Worm (Caenorhabditis elegans) whole organism, L4 larva: ENCODE results near the gene acp-1.

ENCODE experiments used
- F10B5.3 ChIP-seq: sonication (generic microtip); optimal IDR thresholded peaks from 2 replicates; lab custom pipeline; 2016; ENCODE audit warnings: mild to moderate bottlenecking, missing genetic modification characterization, missing compliant biosample characterization
- F26F4.8 ChIP-seq: fragments of 200-800 bp; sonication (Bioruptor generic); conservative IDR thresholded peaks from 2 replicates; pipeline ENCODE4 v1.3.6; 2022; ENCODE audit warnings: missing genetic modification characterization, missing compliant biosample characterization
- F49E8.2 ChIP-seq: sonication (generic microtip); optimal IDR thresholded peaks from 2 replicates; lab custom pipeline; 2016; ENCODE audit warnings: missing compliant biosample characterization, mild to moderate bottlenecking, missing genetic modification characterization, borderline replicate concordance
- R02D3.7 ChIP-seq: fragments of 150-350 bp; sonication (generic microtip); optimal IDR thresholded peaks from 3 replicates; lab custom pipeline; 2014; ENCODE audit warnings: missing biosample characterization, missing genetic modification characterization
- T20F7.1 ChIP-seq: fragments of 200-800 bp; sonication (Bioruptor generic); optimal IDR thresholded peaks from 2 replicates; lab custom pipeline; 2018; ENCODE audit warnings: mild to moderate bottlenecking, missing genetic modification characterization, missing compliant biosample characterization
- Y105C5A.15 ChIP-seq: fragments of 200-800 bp; sonication (Bioruptor generic); IDR thresholded peaks from 2 replicates; pipeline ENCODE4 v1.3.6; 2022; ENCODE audit warnings: missing genetic modification characterization, missing compliant biosample characterization
- Y48G9A.11 ChIP-seq: fragments of 200-800 bp; sonication (Bioruptor generic); IDR thresholded peaks from 2 replicates; pipeline ENCODE4 v1.3.6; 2022; ENCODE audit warnings: missing genetic modification reagents, missing genetic modification characterization, missing compliant biosample characterization
- Y5F2A.4 ChIP-seq: fragments of 200-800 bp; sonication (Bioruptor generic); optimal IDR thresholded peaks from 2 replicates; lab custom pipeline; 2018; ENCODE audit warnings: mild to moderate bottlenecking, missing genetic modification characterization, missing compliant biosample characterization
- arid-1 ChIP-seq: fragments of 200-800 bp; sonication (Bioruptor generic); conservative IDR thresholded peaks from 2 replicates; pipeline ENCODE4 v1.3.6; 2022; ENCODE audit warnings: missing genetic modification reagents, missing genetic modification characterization, missing compliant biosample characterization
- cey-2 ChIP-seq: sonication (generic microtip); optimal IDR thresholded peaks from 3 replicates; lab custom pipeline; 2017; ENCODE audit warnings: missing genetic modification characterization, mild to moderate bottlenecking, missing compliant biosample characterization, antibody characterized with exemption, borderline replicate concordance; ENCODE audit not compliant: insufficient read depth
- ctbp-1 ChIP-seq: fragments of 200-800 bp; sonication (Bioruptor generic); IDR thresholded peaks from 2 replicates; pipeline ENCODE4 v1.3.6; 2022; ENCODE audit warnings: missing genetic modification reagents, missing genetic modification characterization, missing compliant biosample characterization
- daf-16 ChIP-seq, 3 experiments: sonication (generic microtip); optimal IDR thresholded peaks; 2 replicates each; lab custom pipeline; 2016 to 2017; ENCODE audit warnings: missing genetic modification characterization in 3 of 3, missing genetic modification reagents in 3 of 3, mild to moderate bottlenecking in 2 of 3, missing compliant biosample characterization in 2 of 3, missing biosample characterization in 1 of 3, moderate library complexity in 1 of 3
- dmd-6 ChIP-seq: fragments of 200-800 bp; sonication (Bioruptor generic); IDR thresholded peaks from 2 replicates; pipeline ENCODE4 v1.3.6; 2022; ENCODE audit warnings: missing genetic modification reagents, missing genetic modification characterization, missing compliant biosample characterization
- dmd-9 ChIP-seq: fragments of 200-800 bp; sonication (Bioruptor generic); IDR thresholded peaks from 2 replicates; pipeline ENCODE4 v1.3.6; 2022; ENCODE audit warnings: missing genetic modification reagents, missing genetic modification characterization, missing compliant biosample characterization
- duxl-1 ChIP-seq: sonication (generic microtip); optimal IDR thresholded peaks from 2 replicates; lab custom pipeline; 2016; ENCODE audit warnings: mild to moderate bottlenecking, missing genetic modification characterization, moderate library complexity, missing compliant biosample characterization; ENCODE audit not compliant: poor library complexity
- fkh-10 ChIP-seq: fragments of 150-350 bp; optimal IDR thresholded peaks from 2 replicates; lab custom pipeline; 2014; ENCODE audit warnings: missing biosample characterization, missing genetic modification reagents, missing genetic modification characterization
- hif-1 ChIP-seq, 2 experiments: sonication (generic microtip); optimal IDR thresholded peaks; 2 replicates each; lab custom pipeline; 2016 to 2017; ENCODE audit warnings: missing compliant biosample characterization in 2 of 2, missing genetic modification characterization in 2 of 2, missing genetic modification reagents in 2 of 2, missing genotype in 2 of 2, mild to moderate bottlenecking in 1 of 2
- hlh-30 ChIP-seq: sonication (generic microtip); optimal IDR thresholded peaks from 2 replicates; lab custom pipeline; 2017; ENCODE audit warnings: antibody characterized with exemption, mild to moderate bottlenecking, missing genetic modification characterization, missing compliant biosample characterization; ENCODE audit not compliant: insufficient read depth
- hmg-1.1 ChIP-seq: fragments of 200-800 bp; sonication (Bioruptor generic); IDR thresholded peaks from 2 replicates; pipeline ENCODE4 v1.3.6; 2022; ENCODE audit warnings: missing genetic modification reagents, missing genetic modification characterization, missing compliant biosample characterization
- lim-7 ChIP-seq: fragments of 200-800 bp; sonication (Bioruptor generic); IDR thresholded peaks from 2 replicates; pipeline ENCODE4 v1.3.6; 2022; ENCODE audit warnings: missing genetic modification characterization, missing compliant biosample characterization
- lin-38 ChIP-seq: fragments of 200-800 bp; sonication (Bioruptor generic); IDR thresholded peaks from 2 replicates; pipeline ENCODE4 v1.3.6; 2022; ENCODE audit warnings: missing genetic modification reagents, missing genetic modification characterization, missing compliant biosample characterization
- madf-5 ChIP-seq, 2 experiments: fragments of 200-800 bp; sonication (Bioruptor generic); IDR thresholded peaks; 2 replicates each; pipeline ENCODE4 v1.3.6; 2022; ENCODE audit warnings: missing compliant biosample characterization in 2 of 2, missing genetic modification characterization in 2 of 2
- mdt-29 ChIP-seq: fragments of 200-800 bp; sonication (Bioruptor generic); IDR thresholded peaks from 2 replicates; pipeline ENCODE4 v1.3.6; 2022; ENCODE audit warnings: missing genetic modification reagents, missing genetic modification characterization, missing compliant biosample characterization
- mes-2 ChIP-seq: sonication (generic microtip); optimal IDR thresholded peaks from 2 replicates; lab custom pipeline; 2016; ENCODE audit warnings: missing genotype, mild to moderate bottlenecking, missing genetic modification characterization, missing compliant biosample characterization; ENCODE audit not compliant: poor library complexity, severe bottlenecking
- mxl-2 ChIP-seq: fragments of 200-800 bp; sonication (Bioruptor generic); conservative IDR thresholded peaks from 2 replicates; pipeline ENCODE4 v1.3.6; 2022; ENCODE audit warnings: missing genetic modification reagents, missing genetic modification characterization, missing compliant biosample characterization
- mxl-3 ChIP-seq: fragments of 200-800 bp; sonication (Bioruptor generic); optimal IDR thresholded peaks from 2 replicates; lab custom pipeline; 2018; ENCODE audit warnings: mild to moderate bottlenecking, missing genetic modification characterization, missing compliant biosample characterization
- nhr-10 ChIP-seq: fragments of 150-350 bp; optimal IDR thresholded peaks from 2 replicates; lab custom pipeline; 2014; ENCODE audit warnings: missing biosample characterization, missing genetic modification characterization
- nhr-102 ChIP-seq: sonication (generic microtip); optimal IDR thresholded peaks from 2 replicates; lab custom pipeline; 2016; ENCODE audit warnings: mild to moderate bottlenecking, missing genetic modification characterization, moderate library complexity, missing compliant biosample characterization
- nhr-42 ChIP-seq: fragments of 200-800 bp; sonication (Bioruptor generic); IDR thresholded peaks from 2 replicates; pipeline ENCODE4 v1.3.6; 2022; ENCODE audit warnings: missing genetic modification characterization, missing compliant biosample characterization
- nhr-48 ChIP-seq: sonication (generic microtip); optimal IDR thresholded peaks from 2 replicates; lab custom pipeline; 2016; ENCODE audit warnings: mild to moderate bottlenecking, missing genetic modification characterization, missing compliant biosample characterization
- nhr-77 ChIP-seq: fragments of 150-350 bp; optimal IDR thresholded peaks from 2 replicates; lab custom pipeline; 2014; ENCODE audit warnings: missing biosample characterization, missing genetic modification characterization
- pha-4 ChIP-seq, 2 experiments: fragments of 150-350 bp in 1 of 2; fragments of 200-800 bp in 1 of 2; sonication (Bioruptor generic) in 1 of 2; IDR thresholded peaks in 1 of 2; optimal IDR thresholded peaks in 1 of 2; 2 replicates each; pipeline versions ENCODE4 v1.3.6 to Lab custom; 2014 to 2022; ENCODE audit warnings: missing genetic modification characterization in 2 of 2, missing genetic modification reagents in 2 of 2, missing biosample characterization in 1 of 2, missing compliant biosample characterization in 1 of 2
- rbr-2 ChIP-seq: sonication (generic microtip); optimal IDR thresholded peaks from 2 replicates; lab custom pipeline; 2016; ENCODE audit warnings: missing genotype, missing genetic modification characterization, missing compliant biosample characterization
- saeg-2 ChIP-seq: fragments of 200-800 bp; sonication (Bioruptor generic); IDR thresholded peaks from 2 replicates; pipeline ENCODE4 v1.3.6; 2022; ENCODE audit warnings: missing genetic modification reagents, missing genetic modification characterization, missing compliant biosample characterization
- snpc-1.2 ChIP-seq: fragments of 200-800 bp; sonication (Bioruptor generic); IDR thresholded peaks from 2 replicates; pipeline ENCODE4 v1.3.6; 2022; ENCODE audit warnings: missing genetic modification reagents, missing genetic modification characterization, missing compliant biosample characterization
- tag-97 ChIP-seq: fragments of 200-800 bp; sonication (Bioruptor generic); IDR thresholded peaks from 2 replicates; pipeline ENCODE4 v1.3.6; 2022; ENCODE audit warnings: missing genetic modification characterization, missing compliant biosample characterization
- unc-130 ChIP-seq: sonication (generic microtip); optimal IDR thresholded peaks from 2 replicates; lab custom pipeline; 2016; ENCODE audit warnings: missing genetic modification reagents, missing genetic modification characterization, missing compliant biosample characterization
- unc-62 ChIP-seq, 3 experiments: fragments of 150-350 bp in 1 of 3; sonication (generic microtip); optimal IDR thresholded peaks in 2 of 3; peaks in 1 of 3; 1 replicate in 1 of 3; 2 replicates in 2 of 3; lab custom pipeline; 2014 to 2017; ENCODE audit warnings: missing biosample characterization in 3 of 3, missing genetic modification characterization in 3 of 3, missing genetic modification reagents in 3 of 3, missing genotype in 1 of 3
- zfp-2 ChIP-seq: sonication (generic microtip); optimal IDR thresholded peaks from 2 replicates; lab custom pipeline; 2016; ENCODE audit warnings: mild to moderate bottlenecking, missing genetic modification characterization, missing compliant biosample characterization
- ztf-7 ChIP-seq: fragments of 150-350 bp; optimal IDR thresholded peaks from 2 replicates; lab custom pipeline; 2014; ENCODE audit warnings: missing biosample characterization, missing genetic modification characterization

Gene acp-1

DNA sequence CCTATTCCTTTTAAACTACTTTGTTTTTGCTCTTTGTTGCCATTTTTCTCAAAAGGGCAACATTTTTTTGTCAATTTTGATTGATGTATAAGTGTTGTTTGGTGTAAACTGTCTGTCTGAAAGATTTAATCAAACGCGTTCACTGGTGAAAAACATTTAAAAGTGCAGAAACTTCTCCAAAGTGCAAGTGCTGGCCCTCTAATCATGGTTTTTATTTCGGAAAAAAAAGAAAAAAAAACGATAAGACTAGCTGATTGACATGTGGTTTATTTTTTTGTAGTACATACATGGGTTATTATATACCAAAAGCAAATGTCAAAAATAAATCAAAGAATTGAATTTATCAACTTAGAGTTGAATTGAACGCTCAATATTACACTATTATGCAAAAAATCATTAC, 22.9 kb downstream of the acp-1 start, which contains the start of gene dhs-26 (continued):
- TF ChIP-seq arid-1 (GFP tag; lab: Robert Waterston, UW): no peak
- TF ChIP-seq duxl-1 (tag; lab: Kevin White, UChicago): no peak

DNA sequence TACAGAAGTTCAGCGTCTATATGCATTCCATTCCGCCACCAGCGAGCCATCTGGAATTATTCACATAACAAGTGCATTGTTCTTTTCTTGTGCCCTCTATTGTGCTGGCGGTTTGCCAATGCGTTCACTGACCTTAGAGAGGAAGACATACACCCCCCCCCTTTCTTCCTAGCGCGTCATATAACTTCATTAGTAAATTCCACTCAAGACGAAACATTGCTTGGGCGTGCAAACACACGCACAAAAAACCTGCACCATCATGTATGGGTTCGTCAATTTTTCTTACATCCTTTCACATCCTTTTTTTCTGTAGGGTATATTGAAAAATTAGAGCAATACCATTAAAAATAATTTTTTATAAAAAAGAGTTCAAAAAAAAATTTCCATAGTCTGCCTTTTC, 33.7 kb downstream of the acp-1 start, which contains the start of gene ZK816.1:
Gene ZK816.1 (plus strand): TSS at position 187 of the 400 bp plus-strand sequence.
- TF ChIP-seq F10B5.3 (tag; lab: Kevin White, UChicago) (no peak), mdt-29 (no peak), tag-97 (GFP tag; lab: Robert Waterston, UW) (no peak), daf-16 (GFP tag; optimal IDR thresholded peaks at IDR 0.05; lab: Kevin White, UChicago) (no peak), daf-16 (tag; optimal IDR thresholded peaks at IDR 0.05; lab: Kevin White, UChicago) (no peak), fkh-10 (GFP tag; lab: Kevin White, UChicago) (no peak), cey-2 (no peak), rbr-2 (tag; lab: Kevin White, UChicago) (no peak), F49E8.2 (tag; lab: Kevin White, UChicago) (no peak), unc-62 (GFP tag; optimal IDR thresholded peaks at IDR 0.05 in 1 of 2; lab: Kevin White, UChicago) (no peak), unc-62 (tag; optimal IDR thresholded peaks at IDR 0.05; lab: Kevin White, UChicago) (no peak), dmd-9 (GFP tag; lab: Robert Waterston, UW) (no peak), Y5F2A.4 (GFP tag; lab: Kevin White, UChicago) (no peak), nhr-77 (tag; lab: Kevin White, UChicago) (no peak), T20F7.1 (GFP tag; lab: Kevin White, UChicago) (no peak), nhr-42 (GFP tag; lab: Robert Waterston, UW) (no peak), nhr-102 (no peak), arid-1 (GFP tag; lab: Robert Waterston, UW) (no peak), saeg-2 (GFP tag; lab: Robert Waterston, UW) (no peak)
- TF ChIP-seq, all 104 proteins: peak for 0

DNA sequence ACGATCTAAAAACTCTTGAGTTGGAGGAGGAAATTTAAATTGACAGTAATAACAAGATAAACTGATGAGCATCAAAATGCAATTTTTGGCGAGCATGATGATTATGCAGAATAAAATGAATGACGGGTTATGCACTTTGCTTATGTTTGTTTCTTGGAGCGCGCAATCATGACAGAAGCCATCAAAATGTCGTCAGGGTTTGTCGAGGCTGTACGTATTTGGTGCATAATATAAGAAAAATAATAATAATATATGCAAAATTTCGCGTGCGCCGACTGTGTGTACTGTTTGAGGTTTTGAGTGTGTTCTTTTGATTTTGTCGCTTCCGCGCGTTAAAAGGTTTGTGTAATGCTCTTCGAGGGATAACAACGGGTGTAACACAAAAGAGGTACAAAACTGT, 35.0 kb downstream of the acp-1 start, which contains the start of gene nspg-4:
Gene nspg-4 (minus strand): TSS at position 101 of the 400 bp plus-strand sequence.
- TF ChIP-seq hlh-30 (tag; lab: Kevin White, UChicago): no peak
- no peak for TF ChIP-seq hmg-1.1 (GFP tag; lab: Robert Waterston, UW)
- no peak for TF ChIP-seq hif-1 (tag; optimal IDR thresholded peaks at IDR 0.05; lab: Kevin White, UChicago)
- TF ChIP-seq ztf-7 (tag; lab: Kevin White, UChicago): no peak
- no peak for TF ChIP-seq R02D3.7 (tag; lab: Kevin White, UChicago)

DNA sequence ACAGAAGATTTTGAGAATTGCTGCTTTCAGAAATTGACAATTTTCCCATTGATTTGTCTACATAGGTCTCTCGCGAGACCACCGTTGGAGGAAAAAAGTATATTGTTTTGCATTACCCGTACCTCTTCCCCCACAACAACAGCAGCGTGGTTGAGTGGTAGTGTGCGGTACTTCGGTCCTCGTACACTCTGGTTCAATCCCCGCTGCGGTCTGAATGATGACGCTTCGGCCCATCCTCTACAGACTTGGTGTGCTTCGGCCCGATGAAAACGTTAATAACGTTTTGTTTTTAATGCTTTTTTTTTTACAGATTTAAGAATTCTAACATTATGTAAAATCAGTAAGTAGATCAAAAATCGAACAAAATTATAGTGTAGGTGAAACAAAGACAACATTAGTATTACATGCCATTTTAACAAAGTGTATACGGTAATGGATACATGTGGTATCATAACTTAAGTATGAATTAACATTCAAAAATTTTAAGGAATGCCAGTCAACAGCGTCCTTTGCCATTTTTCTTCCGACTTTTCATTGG, 37.3 kb downstream of the acp-1 start, which contains the start of gene ZK816.3:
Gene ZK816.3 (plus strand): TSS at position 488 of the 538 bp plus-strand sequence.
- peak; percentile 25 for TF ChIP-seq mxl-3 (GFP tag; lab: Kevin White, UChicago)
- TF ChIP-seq arid-1 (GFP tag; lab: Robert Waterston, UW): 0 out of 2 replicates have a peak, but pooled peaks have one; percentile 43
- TF ChIP-seq madf-5 (GFP tag; IDR thresholded peaks at IDR 0.05; lab: Robert Waterston, UW): 0 out of 4 replicates have a peak, but pooled peaks of 1 of the 2 experiments have one; percentile 15
- TF ChIP-seq Y105C5A.15 (GFP tag; lab: Robert Waterston, UW): 0 out of 2 replicates have a peak, but pooled peaks have one; percentile 57
- no peak for TF ChIP-seq zfp-2 (tag; lab: Kevin White, UChicago)
- peak; percentile 29; the same call in 1 of the 2 replicates for TF ChIP-seq hmg-1.1 (GFP tag; lab: Robert Waterston, UW)
- TF ChIP-seq daf-16 (GFP tag; optimal IDR thresholded peaks at IDR 0.05; lab: Kevin White, UChicago): peak in 1 of 2 experiments; percentile 20
- TF ChIP-seq daf-16 (tag; optimal IDR thresholded peaks at IDR 0.05; lab: Kevin White, UChicago): peak; percentile 51
- peak; percentile 41; the same call in 1 of the 2 replicates for TF ChIP-seq dmd-6 (GFP tag; lab: Robert Waterston, UW)
- no peak for TF ChIP-seq Y48G9A.11 (GFP tag; lab: Robert Waterston, UW)
- TF ChIP-seq duxl-1 (tag; lab: Kevin White, UChicago): peak; percentile 67
- peak; percentile 20 for TF ChIP-seq unc-130 (GFP tag; lab: Kevin White, UChicago)
- TF ChIP-seq nhr-48 (tag; lab: Kevin White, UChicago): no peak
- TF ChIP-seq mes-2: peak; percentile 79
- 0 out of 2 replicates have a peak, but pooled peaks have one; percentile 37 for TF ChIP-seq F26F4.8 (GFP tag; lab: Robert Waterston, UW)
- peak; percentile 68 for TF ChIP-seq snpc-1.2
- TF ChIP-seq lim-7 (GFP tag; lab: Robert Waterston, UW): peak; percentile 80
- TF ChIP-seq hlh-30 (tag; lab: Kevin White, UChicago): peak; percentile 13
- no peak for TF ChIP-seq mxl-2 (GFP tag; lab: Robert Waterston, UW)
- TF ChIP-seq lin-38 (GFP tag; lab: Robert Waterston, UW): peak; percentile 66
- TF ChIP-seq nhr-10 (tag; lab: Kevin White, UChicago): no peak
- peak; percentile 80 for TF ChIP-seq pha-4 (GFP tag; IDR thresholded peaks at IDR 0.05; lab: Robert Waterston, UW)
- no peak for TF ChIP-seq pha-4 (tag; optimal IDR thresholded peaks at IDR 0.05; lab: Kevin White, UChicago)
- TF ChIP-seq ctbp-1: peak; percentile 64; the same call in 1 of the 2 replicates
